Worm (Caenorhabditis elegans) whole organism, mixed stage, embryonic: ENCODE results near the gene atg-18.

ENCODE experiments used
- M03D4.4 ChIP-seq: sonication (generic microtip); optimal IDR thresholded peaks from 2 replicates; lab custom pipeline; 2017; ENCODE audit warnings: mild to moderate bottlenecking, missing genetic modification characterization, missing compliant biosample characterization
- bed-3 ChIP-seq: fragments of 200-800 bp; sonication (Bioruptor generic); optimal IDR thresholded peaks from 3 replicates; lab custom pipeline; 2018; ENCODE audit warnings: mild to moderate bottlenecking, missing genetic modification characterization, moderate library complexity, missing compliant biosample characterization
- blmp-1 ChIP-seq: fragments of 150-350 bp; optimal IDR thresholded peaks from 2 replicates; lab custom pipeline; 2014; ENCODE audit warnings: missing biosample characterization, missing genetic modification characterization
- ceh-83 ChIP-seq: fragments of 200-800 bp; sonication (Bioruptor generic); optimal IDR thresholded peaks from 2 replicates; lab custom pipeline; 2018; ENCODE audit warnings: mild to moderate bottlenecking, missing genetic modification characterization, missing compliant biosample characterization
- ces-1 ChIP-seq: fragments of 150-350 bp; optimal IDR thresholded peaks from 2 replicates; lab custom pipeline; 2014; ENCODE audit warnings: missing biosample characterization, missing genetic modification reagents, missing genetic modification characterization
- cnd-1 ChIP-seq: fragments of 200-800 bp; sonication (Bioruptor generic); optimal IDR thresholded peaks from 2 replicates; lab custom pipeline; 2018; ENCODE audit warnings: mild to moderate bottlenecking, missing genetic modification characterization, missing compliant biosample characterization
- drap-1 ChIP-seq: fragments of 200-800 bp; sonication (Bioruptor generic); optimal IDR thresholded peaks from 3 replicates; lab custom pipeline; 2018; ENCODE audit warnings: mild to moderate bottlenecking, missing genetic modification characterization, missing compliant biosample characterization
- elt-1 ChIP-seq: sonication (generic microtip); optimal IDR thresholded peaks from 2 replicates; lab custom pipeline; 2017; ENCODE audit warnings: missing genetic modification characterization, mild to moderate bottlenecking, missing compliant biosample characterization, antibody characterized with exemption, moderate library complexity, borderline replicate concordance; ENCODE audit not compliant: insufficient read depth
- elt-3 ChIP-seq: fragments of 150-350 bp; optimal IDR thresholded peaks from 2 replicates; lab custom pipeline; 2014; ENCODE audit warnings: missing biosample characterization, missing genetic modification characterization
- flh-1 ChIP-seq: fragments of 200-800 bp; sonication (Bioruptor generic); optimal IDR thresholded peaks from 2 replicates; lab custom pipeline; 2018; ENCODE audit warnings: mild to moderate bottlenecking, missing genetic modification characterization, moderate library complexity, missing compliant biosample characterization
- ham-2 ChIP-seq: fragments of 200-800 bp; sonication (Bioruptor generic); optimal IDR thresholded peaks from 2 replicates; lab custom pipeline; 2018; ENCODE audit warnings: mild to moderate bottlenecking, missing genetic modification characterization, missing compliant biosample characterization
- hlh-1 ChIP-seq: fragments of 150-350 bp; optimal IDR thresholded peaks from 2 replicates; lab custom pipeline; 2014; ENCODE audit warnings: missing biosample characterization, missing genetic modification reagents, missing genetic modification characterization
- lin-13 ChIP-seq: fragments of 150-350 bp; optimal IDR thresholded peaks from 2 replicates; lab custom pipeline; 2014; ENCODE audit warnings: missing biosample characterization, missing genetic modification characterization
- lin-32 ChIP-seq: fragments of 200-800 bp; sonication (Bioruptor generic); optimal IDR thresholded peaks from 2 replicates; lab custom pipeline; 2018; ENCODE audit warnings: mild to moderate bottlenecking, missing genetic modification characterization, missing compliant biosample characterization
- lsy-2 ChIP-seq: fragments of 150-350 bp; optimal IDR thresholded peaks from 2 replicates; lab custom pipeline; 2014; ENCODE audit warnings: missing biosample characterization, missing genetic modification characterization
- mab-5 ChIP-seq: fragments of 150-350 bp; optimal IDR thresholded peaks from 2 replicates; lab custom pipeline; 2014; ENCODE audit warnings: missing biosample characterization, missing genetic modification characterization
- mep-1 ChIP-seq: fragments of 150-350 bp; optimal IDR thresholded peaks from 2 replicates; lab custom pipeline; 2017; ENCODE audit warnings: missing biosample characterization, missing genetic modification reagents, missing genetic modification characterization, inconsistent platforms
- mls-2 ChIP-seq: sonication (generic microtip); optimal IDR thresholded peaks from 2 replicates; lab custom pipeline; 2016; ENCODE audit warnings: mild to moderate bottlenecking, missing genetic modification characterization, moderate library complexity, missing compliant biosample characterization
- nhr-12 ChIP-seq: fragments of 150-350 bp; optimal IDR thresholded peaks from 2 replicates; lab custom pipeline; 2014; ENCODE audit warnings: missing biosample characterization, missing genetic modification characterization
- nhr-2 ChIP-seq: fragments of 150-350 bp; optimal IDR thresholded peaks from 2 replicates; lab custom pipeline; 2014; ENCODE audit warnings: missing biosample characterization, missing genetic modification characterization
- nhr-28 ChIP-seq: fragments of 150-350 bp; optimal IDR thresholded peaks from 2 replicates; lab custom pipeline; 2014; ENCODE audit warnings: missing biosample characterization, missing genetic modification characterization
- nhr-76 ChIP-seq: sonication (generic microtip); optimal IDR thresholded peaks from 2 replicates; lab custom pipeline; 2017; ENCODE audit warnings: missing biosample characterization, missing genetic modification characterization
- pha-4 ChIP-seq: fragments of 150-350 bp; optimal IDR thresholded peaks from 2 replicates; lab custom pipeline; 2018; ENCODE audit warnings: missing biosample characterization, missing genetic modification reagents, missing genetic modification characterization
- sem-2 ChIP-seq: fragments of 200-800 bp; sonication (Bioruptor generic); optimal IDR thresholded peaks from 2 replicates; lab custom pipeline; 2018; ENCODE audit warnings: mild to moderate bottlenecking, missing genetic modification characterization, missing compliant biosample characterization
- snpc-4 ChIP-seq: fragments of 150-350 bp; optimal IDR thresholded peaks from 2 replicates; lab custom pipeline; 2014; ENCODE audit warnings: missing biosample characterization, missing genetic modification characterization
- sptf-1 ChIP-seq: sonication (generic microtip); optimal IDR thresholded peaks from 2 replicates; lab custom pipeline; 2017; ENCODE audit warnings: mild to moderate bottlenecking, missing genetic modification characterization, moderate library complexity, missing compliant biosample characterization
- tbx-8 ChIP-seq: fragments of 200-800 bp; sonication (Bioruptor generic); optimal IDR thresholded peaks from 2 replicates; lab custom pipeline; 2018; ENCODE audit warnings: mild to moderate bottlenecking, missing genetic modification characterization, moderate library complexity, missing compliant biosample characterization
- unc-120 ChIP-seq: sonication (generic microtip); optimal IDR thresholded peaks from 2 replicates; lab custom pipeline; 2017; ENCODE audit warnings: missing genetic modification characterization, missing compliant biosample characterization; ENCODE audit not compliant: poor library complexity, severe bottlenecking
- unc-39 ChIP-seq: fragments of 150-350 bp; optimal IDR thresholded peaks from 2 replicates; lab custom pipeline; 2014; ENCODE audit warnings: missing biosample characterization, missing genetic modification characterization
- unc-62 ChIP-seq: fragments of 150-350 bp; optimal IDR thresholded peaks from 2 replicates; lab custom pipeline; 2014; ENCODE audit warnings: missing biosample characterization, missing genetic modification reagents, missing genetic modification characterization
- zip-8 ChIP-seq: fragments of 150-350 bp; optimal IDR thresholded peaks from 2 replicates; lab custom pipeline; 2014; ENCODE audit warnings: missing biosample characterization, missing genetic modification characterization
- ztf-11 ChIP-seq: fragments of 150-350 bp; optimal IDR thresholded peaks from 2 replicates; lab custom pipeline; 2014; ENCODE audit warnings: missing biosample characterization, missing genetic modification characterization

Gene atg-18

ce11 chrV:8615711-8616110, 15.4 kb downstream of the atg-18 start:
- no peak for TF ChIP-seq zip-8 (tag; lab: Kevin White, UChicago)
- peak; percentile 26 for TF ChIP-seq sptf-1 (tag; lab: Kevin White, UChicago)

- TF ChIP-seq M03D4.4 (tag; lab: Kevin White, UChicago) (no peak), sptf-1 (tag; lab: Kevin White, UChicago) (no peak), cnd-1 (tag; lab: Kevin White, UChicago) (no peak), mab-5 (tag; lab: Kevin White, UChicago) (no peak), ces-1 (GFP tag; lab: Kevin White, UChicago) (no peak), ztf-11 (no peak)
These were observed 20.3 kb downstream of the atg-18 start, which contains the start of gene fip-4 for ce11 chrV:8610633-8611404. fip-4 (minus strand) TSS chrV:8611268.

ce11 chrV:8609776-8610529, 21.2 kb downstream of the atg-18 start:
- TF ChIP-seq ham-2 (peak; percentile 48), lin-32 (no peak)
- TF ChIP-seq, all 35 proteins: peak for 1

ce11 chrV:8608483-8608882, 22.6 kb downstream of the atg-18 start:
- no peak for TF ChIP-seq elt-1 (tag; lab: Kevin White, UChicago)
- no peak for TF ChIP-seq M03D4.4 (tag; lab: Kevin White, UChicago)
- TF ChIP-seq unc-62 (GFP tag; lab: Kevin White, UChicago) = no peak
- TF ChIP-seq nhr-76 (tag; lab: Kevin White, UChicago) = no peak
- no peak for TF ChIP-seq lin-32
- TF ChIP-seq unc-39 (tag; lab: Kevin White, UChicago) = no peak
- TF ChIP-seq snpc-4 (tag; lab: Kevin White, UChicago) = no peak
- no peak for TF ChIP-seq zip-8 (tag; lab: Kevin White, UChicago)
- TF ChIP-seq nhr-12 (tag; lab: Kevin White, UChicago) = no peak
- no peak for TF ChIP-seq drap-1 (GFP tag; lab: Kevin White, UChicago)
- no peak for TF ChIP-seq cnd-1 (tag; lab: Kevin White, UChicago)

- TF ChIP-seq lin-32 = no peak
- no peak for TF ChIP-seq ztf-11
- TF ChIP-seq pha-4 = no peak
- TF ChIP-seq hlh-1 (tag; lab: Kevin White, UChicago) = no peak
- no peak for TF ChIP-seq mab-5 (tag; lab: Kevin White, UChicago)
- TF ChIP-seq sem-2 (GFP tag; lab: Kevin White, UChicago) = no peak
- TF ChIP-seq lsy-2 (tag; lab: Kevin White, UChicago) = no peak
- TF ChIP-seq mls-2 (tag; lab: Kevin White, UChicago) = no peak
- TF ChIP-seq nhr-76 (tag; lab: Kevin White, UChicago) = no peak
- no peak for TF ChIP-seq sptf-1 (tag; lab: Kevin White, UChicago)
- no peak for TF ChIP-seq zip-8 (tag; lab: Kevin White, UChicago)
- no peak for TF ChIP-seq M03D4.4 (tag; lab: Kevin White, UChicago)
- no peak for TF ChIP-seq cnd-1 (tag; lab: Kevin White, UChicago)
These were observed 23.7 kb downstream of the atg-18 start, which contains the start of gene smk-1 for ce11 chrV:8607353-8607850. smk-1 (plus strand) TSS chrV:8607800.

- TF ChIP-seq bed-3 (no peak), nhr-28 (tag; lab: Kevin White, UChicago) (no peak), lsy-2 (tag; lab: Kevin White, UChicago) (peak; percentile 83), elt-1 (tag; lab: Kevin White, UChicago) (peak; percentile 25), blmp-1 (tag; lab: Kevin White, UChicago) (peak; percentile 61), hlh-1 (tag; lab: Kevin White, UChicago) (peak; percentile 61), zip-8 (tag; lab: Kevin White, UChicago) (peak; percentile 25), unc-120 (tag; lab: Kevin White, UChicago) (peak; percentile 58), flh-1 (GFP tag; lab: Kevin White, UChicago) (no peak), ces-1 (GFP tag; lab: Kevin White, UChicago) (peak; percentile 87), lin-13 (tag; lab: Kevin White, UChicago) (peak; percentile 50), nhr-2 (tag; lab: Kevin White, UChicago) (no peak), snpc-4 (tag; lab: Kevin White, UChicago) (no peak), unc-39 (tag; lab: Kevin White, UChicago) (no peak), nhr-76 (tag; lab: Kevin White, UChicago) (no peak), pha-4 (peak; percentile 87), ceh-83 (no peak), drap-1 (GFP tag; lab: Kevin White, UChicago) (no peak), tbx-8 (GFP tag; lab: Kevin White, UChicago) (no peak), mep-1 (tag; lab: Kevin White, UChicago) (peak; percentile 92), elt-3 (no peak), lin-32 (no peak), ztf-11 (no peak), mls-2 (tag; lab: Kevin White, UChicago) (peak; percentile 68), unc-62 (GFP tag; lab: Kevin White, UChicago) (peak; percentile 51), sptf-1 (tag; lab: Kevin White, UChicago) (no peak)
These were observed 24.9 kb downstream of the atg-18 start, which contains the start of gene vps-60 for ce11 chrV:8606099-8606696. vps-60 (minus strand) TSS chrV:8606128.
